Worm (Caenorhabditis elegans) whole organism, mixed stage, embryonic: Measurements from ENCODE around the gene gur-4.

Experiments used
- bed-3 ChIP-seq: fragments of 200-800 bp; sonication (Bioruptor generic); optimal IDR thresholded peaks from 3 replicates; lab custom pipeline; 2018; ENCODE audit warnings: mild to moderate bottlenecking, missing genetic modification characterization, moderate library complexity, missing compliant biosample characterization
- blmp-1 ChIP-seq: fragments of 150-350 bp; optimal IDR thresholded peaks from 2 replicates; lab custom pipeline; 2014; ENCODE audit warnings: missing biosample characterization, missing genetic modification characterization
- ceh-39 ChIP-seq: fragments of 150-350 bp; optimal IDR thresholded peaks from 2 replicates; lab custom pipeline; 2014; ENCODE audit warnings: missing biosample characterization, missing genetic modification characterization
- ceh-43 ChIP-seq: fragments of 200-800 bp; sonication (Bioruptor generic); optimal IDR thresholded peaks from 2 replicates; lab custom pipeline; 2018; ENCODE audit warnings: mild to moderate bottlenecking, missing genetic modification characterization, moderate library complexity, missing compliant biosample characterization
- ceh-83 ChIP-seq: fragments of 200-800 bp; sonication (Bioruptor generic); optimal IDR thresholded peaks from 2 replicates; lab custom pipeline; 2018; ENCODE audit warnings: mild to moderate bottlenecking, missing genetic modification characterization, missing compliant biosample characterization
- ces-1 ChIP-seq: fragments of 150-350 bp; optimal IDR thresholded peaks from 2 replicates; lab custom pipeline; 2014; ENCODE audit warnings: missing biosample characterization, missing genetic modification reagents, missing genetic modification characterization
- cnd-1 ChIP-seq: fragments of 200-800 bp; sonication (Bioruptor generic); optimal IDR thresholded peaks from 2 replicates; lab custom pipeline; 2018; ENCODE audit warnings: mild to moderate bottlenecking, missing genetic modification characterization, missing compliant biosample characterization
- drap-1 ChIP-seq: fragments of 200-800 bp; sonication (Bioruptor generic); optimal IDR thresholded peaks from 3 replicates; lab custom pipeline; 2018; ENCODE audit warnings: mild to moderate bottlenecking, missing genetic modification characterization, missing compliant biosample characterization
- elt-1 ChIP-seq: sonication (generic microtip); optimal IDR thresholded peaks from 2 replicates; lab custom pipeline; 2017; ENCODE audit warnings: missing genetic modification characterization, mild to moderate bottlenecking, missing compliant biosample characterization, antibody characterized with exemption, moderate library complexity, borderline replicate concordance; ENCODE audit not compliant: insufficient read depth
- elt-3 ChIP-seq: fragments of 150-350 bp; optimal IDR thresholded peaks from 2 replicates; lab custom pipeline; 2014; ENCODE audit warnings: missing biosample characterization, missing genetic modification characterization
- flh-1 ChIP-seq: fragments of 200-800 bp; sonication (Bioruptor generic); optimal IDR thresholded peaks from 2 replicates; lab custom pipeline; 2018; ENCODE audit warnings: mild to moderate bottlenecking, missing genetic modification characterization, moderate library complexity, missing compliant biosample characterization
- ham-2 ChIP-seq: fragments of 200-800 bp; sonication (Bioruptor generic); optimal IDR thresholded peaks from 2 replicates; lab custom pipeline; 2018; ENCODE audit warnings: mild to moderate bottlenecking, missing genetic modification characterization, missing compliant biosample characterization
- hlh-1 ChIP-seq: fragments of 150-350 bp; optimal IDR thresholded peaks from 2 replicates; lab custom pipeline; 2014; ENCODE audit warnings: missing biosample characterization, missing genetic modification reagents, missing genetic modification characterization
- lin-13 ChIP-seq: fragments of 150-350 bp; optimal IDR thresholded peaks from 2 replicates; lab custom pipeline; 2014; ENCODE audit warnings: missing biosample characterization, missing genetic modification characterization
- lin-32 ChIP-seq: fragments of 200-800 bp; sonication (Bioruptor generic); optimal IDR thresholded peaks from 2 replicates; lab custom pipeline; 2018; ENCODE audit warnings: mild to moderate bottlenecking, missing genetic modification characterization, missing compliant biosample characterization
- lsy-2 ChIP-seq: fragments of 150-350 bp; optimal IDR thresholded peaks from 2 replicates; lab custom pipeline; 2014; ENCODE audit warnings: missing biosample characterization, missing genetic modification characterization
- mab-5 ChIP-seq: fragments of 150-350 bp; optimal IDR thresholded peaks from 2 replicates; lab custom pipeline; 2014; ENCODE audit warnings: missing biosample characterization, missing genetic modification characterization
- mep-1 ChIP-seq: fragments of 150-350 bp; optimal IDR thresholded peaks from 2 replicates; lab custom pipeline; 2017; ENCODE audit warnings: missing biosample characterization, missing genetic modification reagents, missing genetic modification characterization, inconsistent platforms
- mls-2 ChIP-seq: sonication (generic microtip); optimal IDR thresholded peaks from 2 replicates; lab custom pipeline; 2016; ENCODE audit warnings: mild to moderate bottlenecking, missing genetic modification characterization, moderate library complexity, missing compliant biosample characterization
- nhr-12 ChIP-seq: fragments of 150-350 bp; optimal IDR thresholded peaks from 2 replicates; lab custom pipeline; 2014; ENCODE audit warnings: missing biosample characterization, missing genetic modification characterization
- nhr-2 ChIP-seq: fragments of 150-350 bp; optimal IDR thresholded peaks from 2 replicates; lab custom pipeline; 2014; ENCODE audit warnings: missing biosample characterization, missing genetic modification characterization
- nhr-237 ChIP-seq: fragments of 150-350 bp; optimal IDR thresholded peaks from 2 replicates; lab custom pipeline; 2014; ENCODE audit warnings: missing biosample characterization, missing genetic modification characterization
- nhr-28 ChIP-seq: fragments of 150-350 bp; optimal IDR thresholded peaks from 2 replicates; lab custom pipeline; 2014; ENCODE audit warnings: missing biosample characterization, missing genetic modification characterization
- nhr-76 ChIP-seq: sonication (generic microtip); optimal IDR thresholded peaks from 2 replicates; lab custom pipeline; 2017; ENCODE audit warnings: missing biosample characterization, missing genetic modification characterization
- pha-4 ChIP-seq: fragments of 150-350 bp; optimal IDR thresholded peaks from 2 replicates; lab custom pipeline; 2018; ENCODE audit warnings: missing biosample characterization, missing genetic modification reagents, missing genetic modification characterization
- sem-2 ChIP-seq: fragments of 200-800 bp; sonication (Bioruptor generic); optimal IDR thresholded peaks from 2 replicates; lab custom pipeline; 2018; ENCODE audit warnings: mild to moderate bottlenecking, missing genetic modification characterization, missing compliant biosample characterization
- snpc-4 ChIP-seq: fragments of 150-350 bp; optimal IDR thresholded peaks from 2 replicates; lab custom pipeline; 2014; ENCODE audit warnings: missing biosample characterization, missing genetic modification characterization
- sptf-1 ChIP-seq: sonication (generic microtip); optimal IDR thresholded peaks from 2 replicates; lab custom pipeline; 2017; ENCODE audit warnings: mild to moderate bottlenecking, missing genetic modification characterization, moderate library complexity, missing compliant biosample characterization
- tbx-8 ChIP-seq: fragments of 200-800 bp; sonication (Bioruptor generic); optimal IDR thresholded peaks from 2 replicates; lab custom pipeline; 2018; ENCODE audit warnings: mild to moderate bottlenecking, missing genetic modification characterization, moderate library complexity, missing compliant biosample characterization
- unc-120 ChIP-seq: sonication (generic microtip); optimal IDR thresholded peaks from 2 replicates; lab custom pipeline; 2017; ENCODE audit warnings: missing genetic modification characterization, missing compliant biosample characterization; ENCODE audit not compliant: poor library complexity, severe bottlenecking
- unc-39 ChIP-seq: fragments of 150-350 bp; optimal IDR thresholded peaks from 2 replicates; lab custom pipeline; 2014; ENCODE audit warnings: missing biosample characterization, missing genetic modification characterization
- unc-62 ChIP-seq: fragments of 150-350 bp; optimal IDR thresholded peaks from 2 replicates; lab custom pipeline; 2014; ENCODE audit warnings: missing biosample characterization, missing genetic modification reagents, missing genetic modification characterization
- zip-8 ChIP-seq: fragments of 150-350 bp; optimal IDR thresholded peaks from 2 replicates; lab custom pipeline; 2014; ENCODE audit warnings: missing biosample characterization, missing genetic modification characterization
- ztf-11 ChIP-seq: fragments of 150-350 bp; optimal IDR thresholded peaks from 2 replicates; lab custom pipeline; 2014; ENCODE audit warnings: missing biosample characterization, missing genetic modification characterization

gur-4 gene

DNA sequence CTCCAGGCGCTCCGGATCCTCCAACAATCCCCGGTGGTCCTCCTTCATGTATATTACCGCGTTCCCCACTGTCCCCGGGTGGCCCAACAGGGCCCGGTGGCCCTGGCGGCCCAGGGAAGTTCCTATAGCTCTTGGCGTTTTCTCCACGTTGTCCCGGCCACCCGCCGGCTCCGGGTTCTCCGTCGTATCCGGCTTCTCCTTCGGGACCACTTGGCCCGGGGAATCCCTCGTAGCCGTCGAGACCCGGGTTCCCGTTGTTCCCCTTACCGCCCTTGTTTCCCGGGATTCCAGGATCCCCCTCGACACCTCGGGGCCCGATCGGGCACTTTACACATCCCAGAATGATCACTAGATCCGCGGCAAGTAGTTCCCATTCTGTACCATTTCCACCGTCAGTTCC lies 13.4 kb upstream of the gur-4 start:
- TF ChIP-seq tbx-8 (GFP tag; lab: Kevin White, UChicago) (no peak), ces-1 (no peak), zip-8 (tag; lab: Kevin White, UChicago) (no peak), nhr-2 (tag; lab: Kevin White, UChicago) (no peak), ham-2 (GFP tag; lab: Kevin White, UChicago) (no peak), sem-2 (GFP tag; lab: Kevin White, UChicago) (no peak), elt-1 (tag; lab: Kevin White, UChicago) (no peak), lin-13 (tag; lab: Kevin White, UChicago) (no peak), cnd-1 (tag; lab: Kevin White, UChicago) (no peak), lin-32 (GFP tag; lab: Kevin White, UChicago) (no peak), ceh-39 (tag; lab: Kevin White, UChicago) (no peak), drap-1 (GFP tag; lab: Kevin White, UChicago) (no peak), unc-120 (tag; lab: Kevin White, UChicago) (no peak), bed-3 (GFP tag; lab: Kevin White, UChicago) (no peak), hlh-1 (tag; lab: Kevin White, UChicago) (no peak)

- TF ChIP-seq drap-1 (GFP tag; lab: Kevin White, UChicago) = no peak
- TF ChIP-seq zip-8 (tag; lab: Kevin White, UChicago) = no peak
- TF ChIP-seq nhr-76 (tag; lab: Kevin White, UChicago) = no peak
- TF ChIP-seq ztf-11 (tag; lab: Kevin White, UChicago) = no peak
- no peak for TF ChIP-seq ceh-43 (GFP tag; lab: Kevin White, UChicago)
- no peak for TF ChIP-seq mep-1 (tag; lab: Kevin White, UChicago)
- no peak for TF ChIP-seq ces-1
- no peak for TF ChIP-seq mls-2 (tag; lab: Kevin White, UChicago)
- no peak for TF ChIP-seq bed-3 (GFP tag; lab: Kevin White, UChicago)
Observed at ce11 chrII:14094590-14094989, 10.0 kb upstream of the gur-4 start, which contains the start of gene col-87. Gene col-87 (minus strand): TSS chrII:14094690.

ce11 chrII:14095875-14096274 lies 8.7 kb upstream of the gur-4 start:
- TF ChIP-seq blmp-1 (tag; lab: Kevin White, UChicago) (no peak), ham-2 (GFP tag; lab: Kevin White, UChicago) (no peak), elt-1 (tag; lab: Kevin White, UChicago) (no peak), ces-1 (no peak), ztf-11 (tag; lab: Kevin White, UChicago) (no peak), pha-4 (tag; lab: Kevin White, UChicago) (no peak), nhr-2 (tag; lab: Kevin White, UChicago) (no peak), unc-62 (GFP tag; lab: Kevin White, UChicago) (no peak), bed-3 (GFP tag; lab: Kevin White, UChicago) (no peak)

DNA sequence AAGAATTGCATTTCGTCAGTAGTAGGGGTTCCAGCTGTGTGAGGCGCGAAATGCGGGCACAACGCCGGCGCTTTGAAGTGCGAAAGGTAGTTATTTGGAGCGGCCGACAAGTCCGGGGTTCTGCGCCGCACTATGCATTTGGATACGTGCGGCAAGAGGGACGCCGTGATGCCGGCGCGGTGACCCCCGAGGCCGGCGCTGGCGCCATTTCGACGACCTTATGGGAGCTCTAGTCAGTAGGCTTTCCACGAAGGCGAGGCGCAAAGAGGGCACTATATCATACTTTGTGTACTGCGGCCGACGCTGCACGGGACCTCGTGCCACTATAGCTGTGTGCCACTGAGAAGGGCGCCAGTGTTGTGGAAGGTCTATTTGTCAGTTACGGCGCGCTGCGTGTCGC lies 7.8 kb upstream of the gur-4 start:
- TF ChIP-seq bed-3 (GFP tag; lab: Kevin White, UChicago) (no peak), flh-1 (GFP tag; lab: Kevin White, UChicago) (no peak), hlh-1 (tag; lab: Kevin White, UChicago) (no peak), pha-4 (tag; lab: Kevin White, UChicago) (no peak), ceh-83 (GFP tag; lab: Kevin White, UChicago) (no peak), unc-39 (tag; lab: Kevin White, UChicago) (no peak), nhr-237 (tag; lab: Kevin White, UChicago) (no peak), mep-1 (tag; lab: Kevin White, UChicago) (no peak), lin-13 (tag; lab: Kevin White, UChicago) (no peak), unc-120 (tag; lab: Kevin White, UChicago) (no peak)

- no peak for TF ChIP-seq sem-2 (GFP tag; lab: Kevin White, UChicago)
- no peak for TF ChIP-seq zip-8 (tag; lab: Kevin White, UChicago)
- no peak for TF ChIP-seq snpc-4 (tag; lab: Kevin White, UChicago)
- no peak for TF ChIP-seq nhr-237 (tag; lab: Kevin White, UChicago)
- no peak for TF ChIP-seq unc-62 (GFP tag; lab: Kevin White, UChicago)
- TF ChIP-seq sptf-1 (tag; lab: Kevin White, UChicago) = no peak
- no peak for TF ChIP-seq nhr-2 (tag; lab: Kevin White, UChicago)
- no peak for TF ChIP-seq ham-2 (GFP tag; lab: Kevin White, UChicago)
- TF ChIP-seq ceh-39 (tag; lab: Kevin White, UChicago) = no peak
- no peak for TF ChIP-seq mab-5 (tag; lab: Kevin White, UChicago)
- no peak for TF ChIP-seq lsy-2 (tag; lab: Kevin White, UChicago)
- no peak for TF ChIP-seq hlh-1 (tag; lab: Kevin White, UChicago)
- no peak for TF ChIP-seq nhr-12 (tag; lab: Kevin White, UChicago)
- no peak for TF ChIP-seq nhr-28 (tag; lab: Kevin White, UChicago)
- no peak for TF ChIP-seq blmp-1 (tag; lab: Kevin White, UChicago)
- no peak for TF ChIP-seq cnd-1 (tag; lab: Kevin White, UChicago)
- TF ChIP-seq elt-3 (tag; lab: Kevin White, UChicago) = no peak
- no peak for TF ChIP-seq mls-2 (tag; lab: Kevin White, UChicago)
- no peak for TF ChIP-seq elt-1 (tag; lab: Kevin White, UChicago)
Observed at ce11 chrII:14097518-14097917, 7.1 kb upstream of the gur-4 start, which contains the start of gene Y39G8C.2. Gene Y39G8C.2 (minus strand): TSS chrII:14097618.
